Fruit fly (Drosophila melanogaster) whole organism, embryonic: Measurements from ENCODE around the gene Bcat.

Source experiments
- Asciz ChIP-seq: fragments of 200-800 bp; sonication (Bioruptor generic); optimal IDR thresholded peaks from 2 replicates; lab custom pipeline; 2017; ENCODE audit warnings: missing biosample characterization, mild to moderate bottlenecking, missing genetic modification characterization, missing genetic modification reagents
- CG10267 ChIP-seq: fragments of 200-800 bp; sonication (Bioruptor generic); optimal IDR thresholded peaks from 2 replicates; lab custom pipeline; 2018; ENCODE audit warnings: missing biosample characterization, mild to moderate bottlenecking, missing genetic modification characterization, moderate library complexity
- CG10274 ChIP-seq: fragments of 200-800 bp; sonication (Bioruptor generic); optimal IDR thresholded peaks from 3 replicates; lab custom pipeline; 2017; ENCODE audit warnings: missing biosample characterization, mild to moderate bottlenecking, missing genetic modification characterization
- CG11247 ChIP-seq: fragments of 200-800 bp; sonication (Bioruptor generic); IDR thresholded peaks from 2 replicates; pipeline ENCODE4 v1.3.6; 2022; ENCODE audit warnings: missing biosample characterization, missing genetic modification characterization
- CG11456 ChIP-seq: fragments of 200-800 bp; sonication (Bioruptor generic); IDR thresholded peaks from 3 replicates; pipeline ENCODE4 v1.3.6; 2022; ENCODE audit warnings: missing biosample characterization, missing genetic modification characterization
- CG12155 ChIP-seq: fragments of 200-800 bp; sonication (Bioruptor generic); optimal IDR thresholded peaks from 3 replicates; lab custom pipeline; 2016; ENCODE audit warnings: missing biosample characterization, missing genetic modification characterization
- CG13296 ChIP-seq: fragments of 200-800 bp; sonication (Bioruptor generic); optimal IDR thresholded peaks from 3 replicates; lab custom pipeline; 2018; ENCODE audit warnings: missing biosample characterization, mild to moderate bottlenecking, missing genetic modification characterization
- CG15601 ChIP-seq: fragments of 200-800 bp; sonication (Bioruptor generic); optimal IDR thresholded peaks from 3 replicates; lab custom pipeline; 2019; ENCODE audit warnings: missing biosample characterization, mild to moderate bottlenecking, missing genetic modification characterization, moderate library complexity
- CG1647 ChIP-seq: fragments of 200-800 bp; sonication (Bioruptor generic); optimal IDR thresholded peaks from 3 replicates; lab custom pipeline; 2016; ENCODE audit warnings: missing biosample characterization, missing genetic modification characterization
- CG2875 ChIP-seq: fragments of 200-800 bp; sonication (Bioruptor generic); optimal IDR thresholded peaks from 2 replicates; lab custom pipeline; 2017; ENCODE audit warnings: missing biosample characterization, mild to moderate bottlenecking, missing genetic modification characterization, missing genetic modification reagents
- CG2889 ChIP-seq: fragments of 200-800 bp; sonication (Bioruptor generic); IDR thresholded peaks from 3 replicates; pipeline ENCODE4 v1.3.6; 2022; ENCODE audit warnings: missing biosample characterization, missing genetic modification characterization
- CG30403 ChIP-seq: fragments of 200-800 bp; sonication (Bioruptor generic); optimal IDR thresholded peaks from 3 replicates; lab custom pipeline; 2016; ENCODE audit warnings: missing biosample characterization, missing genetic modification characterization
- CG33557 ChIP-seq: fragments of 200-800 bp; sonication (Bioruptor generic); optimal IDR thresholded peaks from 2 replicates; lab custom pipeline; 2019; ENCODE audit warnings: missing biosample characterization, mild to moderate bottlenecking, missing genetic modification characterization, moderate library complexity
- CG3847 ChIP-seq: fragments of 200-800 bp; sonication (Bioruptor generic); IDR thresholded peaks from 2 replicates; pipeline ENCODE4 v1.3.6; 2022; ENCODE audit warnings: missing biosample characterization, missing genetic modification characterization
- CG8290 ChIP-seq, 3 experiments: fragments of 200-800 bp; sonication (Bioruptor generic); optimal IDR thresholded peaks; 2 replicates each; lab custom pipeline; 2016 to 2019; ENCODE audit warnings: missing biosample characterization in 3 of 3, missing genetic modification characterization in 3 of 3, mild to moderate bottlenecking in 2 of 3, moderate library complexity in 1 of 3
- CG8944 ChIP-seq: fragments of 200-800 bp; sonication (Bioruptor generic); optimal IDR thresholded peaks from 3 replicates; lab custom pipeline; 2016; ENCODE audit warnings: missing biosample characterization, missing genetic modification characterization
- CG9727 ChIP-seq: fragments of 200-800 bp; sonication (Bioruptor generic); optimal IDR thresholded peaks from 3 replicates; lab custom pipeline; 2017; ENCODE audit warnings: missing biosample characterization, mild to moderate bottlenecking, missing genetic modification characterization
- CHES-1-like ChIP-seq: fragments of 200-800 bp; sonication (Bioruptor generic); optimal IDR thresholded peaks from 2 replicates; lab custom pipeline; 2016; ENCODE audit warnings: missing biosample characterization, missing genetic modification characterization
- Gsc ChIP-seq: fragments of 200-800 bp; sonication (Bioruptor generic); IDR thresholded peaks from 2 replicates; pipeline ENCODE4 v1.3.6; 2022; ENCODE audit warnings: missing biosample characterization, missing genetic modification characterization
- HHEX ChIP-seq: fragments of 200-800 bp; sonication (Bioruptor generic); optimal IDR thresholded peaks from 3 replicates; lab custom pipeline; 2017; ENCODE audit warnings: missing biosample characterization, mild to moderate bottlenecking, missing genetic modification characterization, missing genetic modification reagents
- Hsf ChIP-seq: fragments of 200-800 bp; sonication (Bioruptor generic); optimal IDR thresholded peaks from 3 replicates; lab custom pipeline; 2016; ENCODE audit warnings: missing biosample characterization, missing genetic modification characterization
- NfI ChIP-seq: fragments of 200-800 bp; sonication (Bioruptor generic); optimal IDR thresholded peaks from 3 replicates; lab custom pipeline; 2018; ENCODE audit warnings: missing biosample characterization, mild to moderate bottlenecking, missing genetic modification characterization, moderate library complexity
- Oaz ChIP-seq: fragments of 200-800 bp; sonication (Bioruptor generic); IDR thresholded peaks from 2 replicates; pipeline ENCODE4 v1.3.6; 2022; ENCODE audit warnings: missing biosample characterization, missing genetic modification characterization
- Opbp ChIP-seq: fragments of 200-800 bp; sonication (Bioruptor generic); IDR thresholded peaks from 3 replicates; pipeline ENCODE4 v1.3.6; 2022; ENCODE audit warnings: missing biosample characterization, missing genetic modification characterization; ENCODE audit not compliant: partially characterized antibody
- Scr ChIP-seq: fragments of 200-800 bp; sonication (Bioruptor generic); IDR thresholded peaks from 2 replicates; pipeline ENCODE4 v1.3.6; 2022; ENCODE audit warnings: missing biosample characterization, missing genetic modification characterization; ENCODE audit not compliant: partially characterized antibody
- Sry-β ChIP-seq: fragments of 200-800 bp; sonication (Bioruptor generic); optimal IDR thresholded peaks from 2 replicates; lab custom pipeline; 2018; ENCODE audit warnings: missing biosample characterization, mild to moderate bottlenecking, missing genetic modification characterization, moderate library complexity
- YL-1 ChIP-seq: fragments of 200-800 bp; sonication (Bioruptor generic); optimal IDR thresholded peaks from 3 replicates; lab custom pipeline; 2017; ENCODE audit warnings: missing biosample characterization, mild to moderate bottlenecking, missing genetic modification characterization
- ac ChIP-seq: fragments of 200-800 bp; sonication (Bioruptor generic); optimal IDR thresholded peaks from 3 replicates; lab custom pipeline; 2017; ENCODE audit warnings: missing biosample characterization, mild to moderate bottlenecking, missing genetic modification characterization
- chm ChIP-seq: fragments of 200-800 bp; sonication (Bioruptor generic); IDR thresholded peaks from 2 replicates; pipeline ENCODE4 v1.3.6; 2022; ENCODE audit warnings: missing biosample characterization, missing genetic modification characterization
- crc ChIP-seq: fragments of 200-800 bp; sonication (Bioruptor generic); optimal IDR thresholded peaks from 2 replicates; lab custom pipeline; 2016; ENCODE audit warnings: missing biosample characterization, missing genetic modification characterization
- ems ChIP-seq: fragments of 200-800 bp; sonication (Bioruptor generic); optimal IDR thresholded peaks from 3 replicates; lab custom pipeline; 2016; ENCODE audit warnings: missing biosample characterization, missing genetic modification characterization
- fd64A ChIP-seq: fragments of 200-800 bp; sonication (Bioruptor generic); optimal IDR thresholded peaks from 3 replicates; lab custom pipeline; 2018; ENCODE audit warnings: missing biosample characterization, mild to moderate bottlenecking, missing genetic modification characterization
- grn ChIP-seq: fragments of 200-800 bp; sonication (Bioruptor generic); optimal IDR thresholded peaks from 3 replicates; lab custom pipeline; 2017; ENCODE audit warnings: missing biosample characterization, missing genetic modification characterization
- hbn ChIP-seq: fragments of 200-800 bp; sonication (Bioruptor generic); IDR thresholded peaks from 2 replicates; pipeline ENCODE4 v1.3.6; 2022; ENCODE audit warnings: missing biosample characterization, missing genetic modification characterization; ENCODE audit not compliant: partially characterized antibody
- lmd ChIP-seq: fragments of 200-800 bp; sonication (Bioruptor generic); IDR thresholded peaks from 2 replicates; pipeline ENCODE4 v1.3.6; 2022; ENCODE audit warnings: missing biosample characterization, missing genetic modification characterization
- maf-S ChIP-seq: fragments of 200-800 bp; sonication (Bioruptor generic); optimal IDR thresholded peaks from 2 replicates; lab custom pipeline; 2016; ENCODE audit warnings: missing biosample characterization, missing genetic modification characterization
- oc ChIP-seq: fragments of 200-800 bp; sonication (Bioruptor generic); optimal IDR thresholded peaks from 2 replicates; lab custom pipeline; 2018; ENCODE audit warnings: missing biosample characterization, mild to moderate bottlenecking, missing genetic modification characterization, moderate library complexity
- pan ChIP-seq, 4 experiments: fragments of >200 bp in 3 of 4; fragments of 200-800 bp in 1 of 4; sonication (Bioruptor generic) in 1 of 4; optimal IDR thresholded peaks in 3 of 4; IDR thresholded peaks in 1 of 4; 2 replicates each; pipeline versions ENCODE4 v1.3.6 to Lab custom; 2017 to 2022; ENCODE audit warnings: missing biosample characterization in 2 of 4, missing genetic modification characterization in 2 of 4, mixed read lengths in 1 of 4
- peb ChIP-seq: fragments of 200-800 bp; sonication (Bioruptor generic); IDR thresholded peaks from 2 replicates; pipeline ENCODE4 v1.3.6; 2022; ENCODE audit warnings: missing biosample characterization, missing genetic modification characterization
- pum ChIP-seq: fragments of 200-800 bp; sonication (Bioruptor generic); optimal IDR thresholded peaks from 2 replicates; lab custom pipeline; 2016; ENCODE audit warnings: missing biosample characterization, missing genetic modification characterization
- repo ChIP-seq: fragments of 200-800 bp; sonication (Bioruptor generic); optimal IDR thresholded peaks from 2 replicates; lab custom pipeline; 2016; ENCODE audit warnings: missing biosample characterization, missing genetic modification characterization
- run ChIP-seq: fragments of 200-800 bp; sonication (Bioruptor generic); optimal IDR thresholded peaks from 3 replicates; lab custom pipeline; 2018; ENCODE audit warnings: missing biosample characterization, mild to moderate bottlenecking, missing genetic modification characterization
- salm ChIP-seq: fragments of 200-800 bp; sonication (Bioruptor generic); optimal IDR thresholded peaks from 2 replicates; lab custom pipeline; 2018; ENCODE audit warnings: missing biosample characterization, mild to moderate bottlenecking, missing genetic modification characterization
- sim ChIP-seq: fragments of 200-800 bp; sonication (Bioruptor generic); IDR thresholded peaks from 2 replicates; pipeline ENCODE4 v1.3.6; 2022; ENCODE audit warnings: missing biosample characterization, missing genetic modification characterization
- sima ChIP-seq: fragments of 200-800 bp; sonication (Bioruptor generic); optimal IDR thresholded peaks from 2 replicates; lab custom pipeline; 2016; ENCODE audit warnings: missing biosample characterization, missing genetic modification characterization
- toy ChIP-seq: fragments of 200-800 bp; sonication (Bioruptor generic); IDR thresholded peaks from 2 replicates; pipeline ENCODE4 v1.3.6; 2022; ENCODE audit warnings: missing biosample characterization, missing genetic modification characterization
- tup ChIP-seq: fragments of 200-800 bp; sonication (Bioruptor generic); optimal IDR thresholded peaks from 2 replicates; lab custom pipeline; 2016; ENCODE audit warnings: missing biosample characterization, mild to moderate bottlenecking, missing genetic modification characterization, moderate library complexity
- usp ChIP-seq: fragments of >200 bp; optimal IDR thresholded peaks from 2 replicates; lab custom pipeline; 2017; ENCODE audit warnings: missing biosample characterization, missing genetic modification characterization
- wor ChIP-seq: fragments of 200-800 bp; sonication (Bioruptor generic); IDR thresholded peaks from 2 replicates; pipeline ENCODE4 v1.3.6; 2022; ENCODE audit warnings: missing biosample characterization, missing genetic modification characterization

Bcat gene

dm6 chrX:13390465-13391173 is 6.1 kb upstream of the Bcat start (continued):
- TF ChIP-seq fd64A (GFP tag; lab: Kevin White, UChicago) (no peak), CG2889 (GFP tag; lab: Robert Waterston, UW) (peak; percentile 59; the same call in 2 of the 3 replicates), CG1647 (GFP tag; lab: Kevin White, UChicago) (no peak), pan (optimal IDR thresholded peaks at IDR 0.05; lab: Kevin White, UChicago) (no peak), pan (GFP tag; optimal IDR thresholded peaks at IDR 0.05 in 1 of 2, IDR thresholded peaks at IDR 0.05 in 1 of 2) (peak in 1 of 2 experiments; percentile 70), CG12155 (GFP tag; lab: Kevin White, UChicago) (peak; percentile 43), CG3847 (peak; percentile 66), CG8290 (GFP tag; optimal IDR thresholded peaks at IDR 0.05; lab: Kevin White, UChicago) (no peak), CG8290 (tag; optimal IDR thresholded peaks at IDR 0.05; lab: Kevin White, UChicago) (no peak), usp (GFP tag; lab: Kevin White, UChicago) (no peak), wor (GFP tag; lab: Robert Waterston, UW) (no peak), CG13296 (GFP tag; lab: Kevin White, UChicago) (peak; percentile 83), crc (no peak), CG33557 (GFP tag; lab: Kevin White, UChicago) (no peak), CG8944 (no peak), sim (GFP tag; lab: Robert Waterston, UW) (no peak), CG10274 (GFP tag; lab: Kevin White, UChicago) (no peak), NfI (GFP tag; lab: Kevin White, UChicago) (peak; percentile 24), Opbp (no peak), YL-1 (no peak), Gsc (GFP tag; lab: Robert Waterston, UW) (no peak), peb (no peak), CG11456 (GFP tag; lab: Robert Waterston, UW) (peak; percentile 55; the same call in 1 of the 3 replicates), CHES-1-like (GFP tag; lab: Kevin White, UChicago) (no peak), chm (GFP tag; lab: Robert Waterston, UW) (no peak; the same call in 1 of the 2 replicates), sima (no peak), lmd (GFP tag; lab: Robert Waterston, UW) (peak; percentile 60; the same call in 1 of the 2 replicates), CG15601 (tag; lab: Kevin White, UChicago) (no peak), oc (tag; lab: Kevin White, UChicago) (no peak), pum (GFP tag; lab: Kevin White, UChicago) (no peak), Hsf (no peak), Scr (GFP tag; lab: Robert Waterston, UW) (no peak), toy (GFP tag; lab: Robert Waterston, UW) (peak; percentile 62; the same call in 1 of the 2 replicates), Sry-β (GFP tag; lab: Kevin White, UChicago) (no peak), CG2875 (GFP tag; lab: Kevin White, UChicago) (no peak), hbn (GFP tag; lab: Robert Waterston, UW) (no peak), tup (GFP tag; lab: Kevin White, UChicago) (no peak), salm (tag; lab: Kevin White, UChicago) (no peak), Oaz (GFP tag; lab: Robert Waterston, UW) (peak; percentile 52; the same call in 1 of the 2 replicates), repo (GFP tag; lab: Kevin White, UChicago) (no peak), CG10267 (peak; percentile 62), ac (GFP tag; lab: Kevin White, UChicago) (no peak), ems (no peak), CG30403 (GFP tag; lab: Kevin White, UChicago) (peak; percentile 47), CG11247 (GFP tag; lab: Robert Waterston, UW) (peak; percentile 35; the same call in 1 of the 2 replicates), CG9727 (peak; percentile 68), maf-S (no peak), Asciz (GFP tag; lab: Kevin White, UChicago) (no peak), grn (GFP tag; lab: Kevin White, UChicago) (no peak), run (peak; percentile 9), HHEX (peak; percentile 67)
